Worm (Caenorhabditis elegans) whole organism, early embryonic: ENCODE measurements around the gene cyp-34A2.

Experiments used
- B0310.2 ChIP-seq: sonication (generic microtip); optimal IDR thresholded peaks from 2 replicates; lab custom pipeline; 2016; ENCODE audit warnings: mild to moderate bottlenecking, missing genetic modification characterization, missing compliant biosample characterization
- F13C5.2 ChIP-seq: sonication (generic microtip); optimal IDR thresholded peaks from 2 replicates; lab custom pipeline; 2017; ENCODE audit warnings: mild to moderate bottlenecking, missing genetic modification characterization, inconsistent platforms, missing compliant biosample characterization
- aly-1 ChIP-seq: sonication (generic microtip); optimal IDR thresholded peaks from 2 replicates; lab custom pipeline; 2016; ENCODE audit warnings: missing genetic modification characterization, missing compliant biosample characterization
- ama-1 ChIP-seq: fragments of 150-350 bp; optimal IDR thresholded peaks from 2 replicates; lab custom pipeline; 2014
- ceh-13 ChIP-seq: fragments of 200-800 bp; sonication (Bioruptor generic); optimal IDR thresholded peaks from 2 replicates; lab custom pipeline; 2018; ENCODE audit warnings: mild to moderate bottlenecking, missing genetic modification characterization, missing compliant biosample characterization
- ceh-36 ChIP-seq: sonication (generic microtip); optimal IDR thresholded peaks from 2 replicates; lab custom pipeline; 2016; ENCODE audit warnings: missing genetic modification characterization, inconsistent platforms, missing compliant biosample characterization
- ets-7 ChIP-seq: sonication (generic microtip); optimal IDR thresholded peaks from 2 replicates; lab custom pipeline; 2016; ENCODE audit warnings: missing genotype, missing genetic modification characterization, missing compliant biosample characterization
- flt-1 ChIP-seq: fragments of 200-800 bp; sonication (Bioruptor generic); IDR thresholded peaks from 2 replicates; pipeline ENCODE4 v1.3.6; 2022; ENCODE audit warnings: missing genetic modification characterization, missing compliant biosample characterization
- hmbx-1 ChIP-seq: sonication (generic microtip); optimal IDR thresholded peaks from 2 replicates; lab custom pipeline; 2016; ENCODE audit warnings: mild to moderate bottlenecking, missing genetic modification characterization, missing compliant biosample characterization
- hmg-4 ChIP-seq: fragments of 200-800 bp; sonication (Bioruptor generic); optimal IDR thresholded peaks from 2 replicates; lab custom pipeline; 2018; ENCODE audit warnings: mild to moderate bottlenecking, missing genetic modification characterization, missing compliant biosample characterization
- hnd-1 ChIP-seq: sonication (generic microtip); optimal IDR thresholded peaks from 2 replicates; lab custom pipeline; 2016; ENCODE audit warnings: missing genetic modification characterization, missing compliant biosample characterization
- pes-1 ChIP-seq: fragments of 200-800 bp; sonication (Bioruptor generic); IDR thresholded peaks from 2 replicates; pipeline ENCODE4 v1.3.6; 2022; ENCODE audit warnings: missing genetic modification reagents, missing genetic modification characterization, missing compliant biosample characterization
- scrt-1 ChIP-seq: fragments of 200-800 bp; sonication (Bioruptor generic); IDR thresholded peaks from 2 replicates; pipeline ENCODE4 v1.3.6; 2022; ENCODE audit warnings: missing genetic modification characterization, missing compliant biosample characterization
- sea-1 ChIP-seq: fragments of 200-800 bp; sonication (Bioruptor generic); conservative IDR thresholded peaks from 2 replicates; pipeline ENCODE4 v1.3.6; 2022; ENCODE audit warnings: missing genetic modification characterization, missing compliant biosample characterization
- tbx-11 ChIP-seq: fragments of 200-800 bp; sonication (Bioruptor generic); IDR thresholded peaks from 2 replicates; pipeline ENCODE4 v1.3.6; 2022; ENCODE audit warnings: missing genetic modification characterization, missing compliant biosample characterization
- tbx-37 ChIP-seq: fragments of 200-800 bp; sonication (Bioruptor generic); conservative IDR thresholded peaks from 2 replicates; pipeline ENCODE4 v1.3.6; 2022; ENCODE audit warnings: missing genetic modification reagents, missing genetic modification characterization, missing compliant biosample characterization
- tra-4 ChIP-seq: sonication (generic microtip); optimal IDR thresholded peaks from 2 replicates; lab custom pipeline; 2017; ENCODE audit warnings: missing genetic modification characterization, missing compliant biosample characterization

Gene cyp-34A2

ce11 chrV:15287856-15288255 is 3.0 kb downstream of the cyp-34A2 start, which contains the start of gene cyp-34A1:
Gene cyp-34A1 (minus strand): TSS chrV:15287956.
- TF ChIP-seq scrt-1 (GFP tag; lab: Robert Waterston, UW) (no peak), hmbx-1 (tag; lab: Kevin White, UChicago) (no peak), sea-1 (GFP tag; lab: Robert Waterston, UW) (no peak), tbx-11 (GFP tag; lab: Robert Waterston, UW) (no peak), hnd-1 (tag; lab: Kevin White, UChicago) (no peak), F13C5.2 (tag; lab: Kevin White, UChicago) (no peak), ets-7 (tag; lab: Kevin White, UChicago) (no peak), ceh-13 (GFP tag; lab: Kevin White, UChicago) (no peak), ama-1 (no peak), aly-1 (no peak), tra-4 (tag; lab: Kevin White, UChicago) (no peak), B0310.2 (no peak), hmg-4 (GFP tag; lab: Kevin White, UChicago) (no peak), pes-1 (GFP tag; lab: Robert Waterston, UW) (no peak), flt-1 (GFP tag; lab: Robert Waterston, UW) (no peak), ceh-36 (tag; lab: Kevin White, UChicago) (no peak), tbx-37 (no peak)

- TF ChIP-seq tra-4 (tag; lab: Kevin White, UChicago) (no peak), tbx-11 (GFP tag; lab: Robert Waterston, UW) (no peak), hmg-4 (GFP tag; lab: Kevin White, UChicago) (no peak), pes-1 (GFP tag; lab: Robert Waterston, UW) (no peak), hmbx-1 (tag; lab: Kevin White, UChicago) (no peak), sea-1 (GFP tag; lab: Robert Waterston, UW) (no peak), F13C5.2 (tag; lab: Kevin White, UChicago) (no peak), hnd-1 (tag; lab: Kevin White, UChicago) (no peak), aly-1 (no peak), ceh-13 (GFP tag; lab: Kevin White, UChicago) (no peak), ceh-36 (tag; lab: Kevin White, UChicago) (no peak), flt-1 (GFP tag; lab: Robert Waterston, UW) (no peak)
These were observed 4.9 kb downstream of the cyp-34A2 start for ce11 chrV:15285984-15286383.

DNA sequence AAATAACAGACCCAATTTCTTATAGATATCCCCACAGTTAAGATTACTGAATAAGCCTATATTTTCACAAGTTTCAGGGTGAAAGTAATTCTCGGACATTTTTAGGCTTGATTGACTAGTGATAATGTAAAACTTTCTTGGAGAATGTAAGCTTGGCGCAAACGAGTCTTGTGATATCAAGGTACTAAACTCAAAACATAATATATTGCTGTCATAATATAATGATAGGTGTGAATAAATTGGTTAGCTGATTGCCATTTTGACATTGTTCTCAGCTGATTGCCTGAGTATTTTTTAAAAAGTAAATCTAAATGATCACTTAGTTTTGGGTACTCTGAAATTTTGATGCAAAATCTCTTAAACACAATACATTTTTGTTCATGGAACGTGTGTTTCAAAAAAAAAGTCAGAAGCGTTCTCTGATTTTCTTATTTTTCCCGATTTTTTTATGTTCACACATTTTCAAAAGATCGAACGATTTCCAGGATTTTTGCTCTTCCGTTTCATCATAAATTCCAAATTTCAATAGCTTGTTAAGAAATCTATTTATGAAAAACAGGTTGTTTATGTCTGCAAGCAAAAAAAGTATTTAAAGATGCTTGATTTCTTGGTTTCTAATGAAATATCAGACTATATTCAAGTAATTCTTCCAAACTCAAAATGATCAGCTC is 9.5 kb downstream of the cyp-34A2 start, which contains the start of the genes srw-19 and srx-51:
TSS of gene srw-19 (minus strand) at position 101 of the 671 bp plus-strand sequence.
TSS of gene srx-51 (plus strand) at position 621 of the 671 bp plus-strand sequence.
- TF ChIP-seq tbx-37 (no peak), F13C5.2 (tag; lab: Kevin White, UChicago) (no peak), aly-1 (no peak)

- TF ChIP-seq aly-1: no peak
- TF ChIP-seq ets-7 (tag; lab: Kevin White, UChicago): no peak
- no peak for TF ChIP-seq hmbx-1 (tag; lab: Kevin White, UChicago)
- no peak for TF ChIP-seq ceh-36 (tag; lab: Kevin White, UChicago)
- no peak for TF ChIP-seq tbx-37
- no peak for TF ChIP-seq hmg-4 (GFP tag; lab: Kevin White, UChicago)
- TF ChIP-seq ama-1: no peak
- no peak for TF ChIP-seq ceh-13 (GFP tag; lab: Kevin White, UChicago)
- TF ChIP-seq tra-4 (tag; lab: Kevin White, UChicago): no peak
- no peak for TF ChIP-seq B0310.2
- no peak for TF ChIP-seq F13C5.2 (tag; lab: Kevin White, UChicago)
- no peak for TF ChIP-seq sea-1 (GFP tag; lab: Robert Waterston, UW)
- TF ChIP-seq tbx-11 (GFP tag; lab: Robert Waterston, UW): no peak
- no peak for TF ChIP-seq pes-1 (GFP tag; lab: Robert Waterston, UW)
- no peak for TF ChIP-seq hnd-1 (tag; lab: Kevin White, UChicago)
- TF ChIP-seq scrt-1 (GFP tag; lab: Robert Waterston, UW): no peak
- TF ChIP-seq flt-1 (GFP tag; lab: Robert Waterston, UW): no peak
These were observed 14.0 kb downstream of the cyp-34A2 start, which contains the start of gene srw-17 for ce11 chrV:15276915-15277314. Gene srw-17 (minus strand): TSS chrV:15277015.

DNA sequence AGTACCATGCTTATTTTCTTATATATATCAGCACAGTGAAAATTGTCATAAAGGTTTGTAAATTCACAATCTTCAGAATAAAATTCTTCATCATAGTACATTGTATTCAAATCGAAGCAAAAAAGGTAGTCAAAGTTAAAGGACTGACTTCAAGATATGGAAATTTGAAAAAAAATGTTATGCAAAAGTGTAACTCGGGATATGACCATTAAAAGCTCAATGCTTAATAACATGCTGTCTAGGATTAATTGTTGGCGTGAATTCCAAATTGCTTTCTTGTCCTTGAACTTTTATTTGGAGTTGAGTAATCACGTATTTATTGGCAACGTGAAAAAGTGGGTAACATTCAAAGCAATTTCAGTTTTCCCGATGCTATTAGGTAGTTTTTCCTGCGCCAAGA is 16.1 kb downstream of the cyp-34A2 start, which contains the start of gene srw-16:
TSS of gene srw-16 (minus strand) at position 101 of the 400 bp plus-strand sequence.
- no peak for TF ChIP-seq hmbx-1 (tag; lab: Kevin White, UChicago)
- no peak for TF ChIP-seq hmg-4 (GFP tag; lab: Kevin White, UChicago)
- no peak for TF ChIP-seq aly-1
- no peak for TF ChIP-seq sea-1 (GFP tag; lab: Robert Waterston, UW)
- TF ChIP-seq flt-1 (GFP tag; lab: Robert Waterston, UW): no peak

DNA sequence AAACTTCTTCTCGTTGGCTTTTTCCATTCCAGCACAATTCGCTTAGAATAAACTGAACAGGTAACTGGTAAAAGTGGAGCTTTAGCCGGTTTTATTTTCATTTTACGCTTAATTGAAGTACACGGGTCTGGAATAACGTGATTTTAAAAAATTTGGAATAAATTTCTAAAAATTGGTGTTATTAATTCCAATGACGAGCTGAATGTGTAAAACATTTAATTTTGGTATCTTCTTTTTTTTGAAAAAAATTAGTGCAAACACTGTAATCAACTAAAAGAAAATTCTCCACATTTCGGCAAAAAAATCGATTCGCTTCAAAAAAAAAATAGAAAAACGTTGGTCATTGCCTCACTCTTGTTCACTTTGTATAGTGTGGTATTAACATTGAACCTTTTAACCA is 18.6 kb downstream of the cyp-34A2 start, which contains the start of gene T10H4.4:
TSS of gene T10H4.4 (minus strand) at position 101 of the 400 bp plus-strand sequence.
- TF ChIP-seq B0310.2 (no peak), hmbx-1 (tag; lab: Kevin White, UChicago) (no peak), scrt-1 (GFP tag; lab: Robert Waterston, UW) (no peak), ceh-13 (GFP tag; lab: Kevin White, UChicago) (no peak), tbx-37 (no peak), ceh-36 (tag; lab: Kevin White, UChicago) (no peak), pes-1 (GFP tag; lab: Robert Waterston, UW) (no peak), aly-1 (no peak), tbx-11 (GFP tag; lab: Robert Waterston, UW) (no peak), flt-1 (GFP tag; lab: Robert Waterston, UW) (no peak), sea-1 (GFP tag; lab: Robert Waterston, UW) (no peak)

- no peak for TF ChIP-seq flt-1 (GFP tag; lab: Robert Waterston, UW)
- no peak for TF ChIP-seq aly-1
- no peak for TF ChIP-seq hmbx-1 (tag; lab: Kevin White, UChicago)
- TF ChIP-seq ceh-36 (tag; lab: Kevin White, UChicago): no peak
- no peak for TF ChIP-seq ceh-13 (GFP tag; lab: Kevin White, UChicago)
- no peak for TF ChIP-seq B0310.2
- TF ChIP-seq hnd-1 (tag; lab: Kevin White, UChicago): no peak
- TF ChIP-seq ets-7 (tag; lab: Kevin White, UChicago): no peak
- TF ChIP-seq sea-1 (GFP tag; lab: Robert Waterston, UW): no peak
These were observed 22.6 kb downstream of the cyp-34A2 start, which contains the start of gene srw-22 for ce11 chrV:15268302-15268701. Gene srw-22 (plus strand): TSS chrV:15268602.
